Worm (Caenorhabditis elegans): Measurements from ENCODE around the gene pacl-1.

DNA sequence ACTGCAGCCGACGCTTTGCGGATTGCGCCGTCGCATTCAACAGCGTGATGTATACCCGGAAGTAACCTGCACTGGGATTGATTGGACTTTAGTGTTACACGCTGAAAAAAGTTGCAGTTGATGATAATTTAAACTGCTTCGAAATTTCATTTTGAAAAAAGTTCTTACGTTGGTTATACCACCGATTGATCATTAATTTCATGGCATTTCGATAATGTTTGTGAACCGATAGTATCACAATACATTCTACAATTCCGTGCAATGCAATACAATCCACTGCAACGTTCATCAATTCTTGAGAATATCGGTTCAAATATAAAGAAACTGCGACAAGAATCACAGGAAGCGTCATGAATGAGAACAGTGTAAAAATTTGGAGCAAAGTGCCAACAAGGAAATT, 40.1 kb downstream of the pacl-1 start, which contains the start of gene F21H7.3:
- TF ChIP-seq nhr-76 (tag; optimal IDR thresholded peaks at IDR 0.05) (no peak), daf-19 (GFP tag; conservative IDR thresholded peaks at IDR 0.05) (no peak)
